Worm (Caenorhabditis elegans) whole organism, midembryonic: ENCODE data around the gene ZC449.1.

ENCODE experiments used
- med-1 ChIP-seq: sonication (generic microtip); optimal IDR thresholded peaks from 2 replicates; lab custom pipeline; 2017; ENCODE audit warnings: missing genetic modification characterization, mild to moderate bottlenecking, missing compliant biosample characterization, antibody characterized with exemption, missing genetic modification reagents; ENCODE audit not compliant: insufficient read depth
- ztf-29 ChIP-seq: fragments of 200-800 bp; sonication (Bioruptor generic); IDR thresholded peaks from 2 replicates; pipeline ENCODE4 v1.3.6; 2022; ENCODE audit warnings: missing genetic modification reagents, missing genetic modification characterization, missing compliant biosample characterization

DNA sequence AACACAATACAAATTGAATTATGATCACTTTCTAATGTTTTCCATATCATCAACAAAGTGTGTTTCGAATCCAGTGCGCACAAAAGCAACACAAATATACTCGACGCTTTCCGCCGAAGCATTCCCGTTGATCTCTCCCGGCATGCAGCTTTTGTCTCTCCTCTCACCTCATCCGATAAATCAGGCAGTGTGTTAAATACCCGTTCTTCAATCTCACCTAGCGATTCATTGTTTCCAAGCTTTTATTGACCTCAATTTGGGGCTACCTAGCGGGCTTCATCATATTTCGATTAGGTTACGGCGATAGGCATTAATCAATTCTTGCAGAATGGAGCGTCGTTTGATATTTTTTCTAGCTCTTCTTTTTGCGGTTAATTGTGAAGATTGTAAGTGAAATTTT, at the start of gene ZC449.1:
- no peak for TF ChIP-seq med-1 (GFP tag; lab: Kevin White, UChicago)
- no peak for TF ChIP-seq ztf-29
